Worm (Caenorhabditis elegans) whole organism, dauer: ENCODE results near the gene R144.3.
"Not testable (repeated sequence)": the region's sequence is repeated elsewhere in the genome, so short reads cannot be mapped to it uniquely, and the experiment has no call there.

ENCODE experiments used
- unc-62 ChIP-seq: sonication (generic microtip); optimal IDR thresholded peaks from 2 replicates; lab custom pipeline; 2017; ENCODE audit warnings: missing biosample characterization, missing genetic modification reagents, missing genetic modification characterization

Gene R144.3

DNA sequence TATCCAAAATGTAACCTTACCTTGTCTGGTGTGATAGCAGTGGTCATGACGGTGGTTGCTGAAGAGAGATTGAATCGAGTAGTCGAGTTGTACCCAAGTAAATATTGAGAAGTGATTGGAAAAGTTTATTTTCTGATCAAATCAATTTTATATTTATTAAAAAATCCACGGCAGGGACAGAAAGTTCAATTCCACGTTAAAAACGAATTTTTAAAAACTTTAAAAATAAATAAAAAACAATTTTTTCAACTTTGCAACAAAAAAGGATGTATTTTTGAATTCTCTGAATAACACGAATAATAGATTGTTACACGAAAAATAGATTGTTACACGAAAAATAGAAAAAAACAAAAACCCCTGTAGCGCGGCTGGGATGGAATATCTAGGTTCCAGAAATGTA, 33.9 kb downstream of the R144.3 start, which contains the start of gene C45G9.9:
Gene C45G9.9, minus strand, starts transcription at position 101 of the 400 bp plus-strand sequence.
- TF ChIP-seq unc-62 (GFP tag; lab: Kevin White, UChicago): not testable (repeated sequence)

DNA sequence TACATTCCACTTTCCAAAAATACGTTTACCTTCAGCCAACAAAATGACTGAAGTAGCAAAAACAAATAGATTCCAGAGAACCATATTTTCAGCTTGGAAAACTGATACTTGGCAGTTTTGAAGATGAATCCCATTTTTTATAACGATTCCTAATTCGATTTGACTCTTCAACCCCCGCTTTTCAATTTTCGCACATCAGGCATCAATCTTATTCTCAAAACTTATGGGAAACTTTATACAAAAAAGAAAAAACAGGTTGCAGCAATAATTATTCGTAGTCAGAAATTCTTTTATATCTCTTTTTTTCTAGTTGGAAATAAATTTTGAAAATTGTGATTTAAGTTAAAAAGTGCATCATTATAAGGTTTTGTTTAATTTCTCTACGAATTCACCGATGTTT, 40.0 kb downstream of the R144.3 start, which contains the start of gene C45G9.10:
Gene C45G9.10, minus strand, starts transcription at position 101 of the 400 bp plus-strand sequence.
- TF ChIP-seq unc-62 (GFP tag; lab: Kevin White, UChicago): no peak

DNA sequence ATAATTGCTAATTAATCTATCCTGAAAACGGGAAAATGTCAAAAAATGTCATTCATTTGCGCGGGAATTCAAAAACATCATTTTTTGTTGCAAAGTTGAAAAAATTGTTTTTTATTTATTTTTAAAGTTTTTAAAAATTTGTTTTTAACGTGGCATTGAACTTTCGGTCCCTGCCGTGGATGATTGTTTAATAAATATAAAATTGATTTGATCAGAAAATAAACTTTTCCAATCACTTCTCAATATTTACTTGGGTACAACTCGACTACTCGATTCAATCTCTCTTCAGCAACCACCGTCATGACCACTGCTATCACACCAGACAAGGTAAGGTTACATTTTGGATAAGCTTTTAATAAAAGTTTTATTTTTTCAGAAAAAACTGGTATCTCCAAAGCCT, 40.6 kb downstream of the R144.3 start, which contains the start of gene C45G9.4:
Gene C45G9.4, plus strand, starts transcription at position 301 of the 400 bp plus-strand sequence.
- TF ChIP-seq unc-62 (GFP tag; lab: Kevin White, UChicago): not testable (repeated sequence)

DNA sequence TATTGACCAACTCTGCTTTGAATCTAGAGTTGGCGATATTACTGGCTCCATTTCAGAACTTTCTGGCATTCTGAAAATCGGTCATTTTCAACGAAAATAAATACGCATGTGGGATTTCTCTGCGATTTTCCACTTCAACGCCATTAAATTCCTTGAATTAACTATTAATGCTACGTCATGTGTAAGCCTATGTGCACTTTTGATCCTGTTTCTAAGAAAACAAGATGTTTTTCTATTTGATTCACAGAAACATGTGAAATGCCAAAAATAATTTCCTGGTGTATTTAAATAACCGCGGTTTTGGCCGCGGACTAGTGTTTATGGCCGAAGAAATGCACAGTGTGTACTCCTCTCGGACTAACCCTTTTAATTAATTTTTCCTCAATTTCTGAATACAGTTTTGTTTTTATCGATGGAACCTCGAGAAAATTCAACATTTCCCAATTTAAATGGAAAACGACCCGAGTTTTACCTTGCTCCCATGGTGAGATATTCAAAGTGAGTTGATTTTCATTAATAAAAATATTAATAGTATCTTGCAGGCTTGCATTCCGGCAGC, 47.0 kb downstream of the R144.3 start, which contains the start of the genes C45G9.11 and C45G9.2:
Gene C45G9.11, minus strand, starts transcription at position 51 of the 559 bp plus-strand sequence.
Gene C45G9.2, plus strand, starts transcription at position 392 of the 559 bp plus-strand sequence.
- TF ChIP-seq unc-62 (GFP tag; lab: Kevin White, UChicago): no peak

ce11 chrIII:5071509-5071908, 49.7 kb downstream of the R144.3 start, which contains the start of gene C45G9.12:
C45G9.12 (minus strand) TSS chrIII:5071609.
- TF ChIP-seq unc-62 (GFP tag; lab: Kevin White, UChicago): no peak
